Worm (Caenorhabditis elegans): ENCODE results near the gene F22E5.1.
A peak's percentile ranks its signal among the peaks of the same experiment; 100 is the strongest.

F22E5.1 gene

DNA sequence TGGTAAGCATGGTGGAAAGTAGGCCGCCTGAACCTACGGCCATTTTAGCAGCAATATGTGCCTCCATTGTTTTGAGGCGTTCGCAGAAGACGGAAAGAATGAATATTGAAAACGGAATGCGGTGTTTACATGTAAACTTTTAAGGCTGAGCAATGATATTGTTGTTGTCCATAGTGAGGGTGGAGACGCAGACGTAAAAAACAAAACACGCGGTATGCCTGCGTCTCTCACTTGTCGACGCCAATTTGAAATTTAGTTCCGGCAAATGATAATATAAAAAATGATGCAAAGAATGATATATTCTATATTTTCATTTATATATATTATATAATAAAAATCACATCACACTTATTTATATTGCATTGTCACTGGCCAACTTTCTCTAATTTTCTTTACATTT is 34.3 kb downstream of the F22E5.1 start, which contains the start of gene Y47G7B.2:
Y47G7B.2 (minus strand) TSS at position 143 of the 400 bp plus-strand sequence.
- TF ChIP-seq fkh-10 (GFP tag; optimal IDR thresholded peaks at IDR 0.05) (no peak), fos-1 (tag; optimal IDR thresholded peaks at IDR 0.05) (no peak), nhr-76 (tag; optimal IDR thresholded peaks at IDR 0.05) (no peak), snpc-4 (tag; optimal IDR thresholded peaks at IDR 0.05) (no peak), egl-5 (tag; optimal IDR thresholded peaks at IDR 0.05) (peak; percentile 15), elt-1 (tag; optimal IDR thresholded peaks at IDR 0.05) (no peak), nhr-43 (tag; optimal IDR thresholded peaks at IDR 0.05; ENCODE audit: poor library complexity, severe bottlenecking) (no peak), lin-39 (tag; optimal IDR thresholded peaks at IDR 0.05) (peak; percentile 16), tbx-2 (tag; optimal IDR thresholded peaks at IDR 0.05) (no peak), nfya-1 (tag; optimal IDR thresholded peaks at IDR 0.05; ENCODE audit: insufficient read depth) (no peak), nhr-237 (tag; optimal IDR thresholded peaks at IDR 0.05) (no peak), elt-2 (tag; optimal IDR thresholded peaks at IDR 0.05) (peak; percentile 23), R02D3.7 (tag; optimal IDR thresholded peaks at IDR 0.05) (no peak), sea-2 (GFP tag; optimal IDR thresholded peaks at IDR 0.05) (no peak)

DNA sequence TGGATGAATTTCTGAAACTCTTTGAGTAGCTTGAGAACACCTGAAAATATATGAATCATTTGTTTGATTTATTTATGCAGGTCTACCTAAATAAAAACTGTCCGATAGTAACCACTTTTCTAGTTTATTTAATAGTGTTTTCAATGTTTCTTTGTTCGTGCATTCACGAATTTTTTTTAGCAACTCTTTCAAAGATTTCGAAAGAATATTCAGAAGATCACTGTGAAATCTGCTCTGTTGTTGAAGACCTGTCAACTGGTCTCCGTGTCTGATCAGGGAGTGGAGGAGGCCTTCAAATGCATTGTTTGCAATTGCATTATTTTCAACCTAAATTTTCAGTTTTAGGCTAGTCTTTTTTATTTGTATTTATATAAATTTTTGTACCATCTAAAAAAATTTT is 36.4 kb downstream of the F22E5.1 start, which contains the start of gene T05A8.1:
T05A8.1 (minus strand) TSS at position 101 of the 400 bp plus-strand sequence.
- TF ChIP-seq ztf-11 (tag; optimal IDR thresholded peaks at IDR 0.05): no peak
- TF ChIP-seq egl-5 (tag; optimal IDR thresholded peaks at IDR 0.05): no peak
- TF ChIP-seq ZK546.5 (tag; optimal IDR thresholded peaks at IDR 0.05): no peak
- TF ChIP-seq nhr-28 (tag; optimal IDR thresholded peaks at IDR 0.05): no peak
- TF ChIP-seq ztf-4 (tag; optimal IDR thresholded peaks at IDR 0.05): no peak
- no peak for TF ChIP-seq nhr-237 (tag; optimal IDR thresholded peaks at IDR 0.05)
- no peak for TF ChIP-seq hmg-11 (tag; optimal IDR thresholded peaks at IDR 0.05)
- TF ChIP-seq unc-62 (GFP tag; optimal IDR thresholded peaks at IDR 0.05): no peak
- no peak for TF ChIP-seq fos-1 (tag; optimal IDR thresholded peaks at IDR 0.05)
- TF ChIP-seq fkh-2 (tag; optimal IDR thresholded peaks at IDR 0.05): no peak
- TF ChIP-seq ceh-28 (tag; optimal IDR thresholded peaks at IDR 0.05): no peak
- no peak for TF ChIP-seq daf-12 (tag; optimal IDR thresholded peaks at IDR 0.05)
- no peak for TF ChIP-seq mml-1 (tag; optimal IDR thresholded peaks at IDR 0.05)
- TF ChIP-seq elt-2 (tag; optimal IDR thresholded peaks at IDR 0.05): no peak
- TF ChIP-seq egl-27 (tag; optimal IDR thresholded peaks at IDR 0.05): no peak
- no peak for TF ChIP-seq fkh-10 (GFP tag; optimal IDR thresholded peaks at IDR 0.05)
- TF ChIP-seq nhr-77 (tag; optimal IDR thresholded peaks at IDR 0.05): no peak
- TF ChIP-seq ceh-16 (tag; optimal IDR thresholded peaks at IDR 0.05): no peak
- TF ChIP-seq pqm-1 (tag; optimal IDR thresholded peaks at IDR 0.05): no peak

ce11 chrII:2710919-2711318 is 37.3 kb downstream of the F22E5.1 start, which contains the start of gene T05A8.2:
Gene T05A8.2 (minus strand): TSS chrII:2711019.
- TF ChIP-seq elt-1 (tag; optimal IDR thresholded peaks at IDR 0.05) (no peak), eor-1 (tag; optimal IDR thresholded peaks at IDR 0.05) (no peak), pha-4 (tag; optimal IDR thresholded peaks at IDR 0.05) (no peak), nhr-43 (tag; optimal IDR thresholded peaks at IDR 0.05; ENCODE audit: poor library complexity, severe bottlenecking) (no peak), lin-39 (tag; optimal IDR thresholded peaks at IDR 0.05) (no peak), fos-1 (tag; optimal IDR thresholded peaks at IDR 0.05) (no peak), nhr-23 (tag; optimal IDR thresholded peaks at IDR 0.05) (no peak), skn-1 (tag; optimal IDR thresholded peaks at IDR 0.05) (no peak), fkh-2 (tag; optimal IDR thresholded peaks at IDR 0.05) (no peak), aly-2 (tag; optimal IDR thresholded peaks at IDR 0.05) (no peak), nhr-77 (tag; optimal IDR thresholded peaks at IDR 0.05) (no peak), nhr-11 (tag; optimal IDR thresholded peaks at IDR 0.05) (no peak), egl-5 (tag; optimal IDR thresholded peaks at IDR 0.05) (no peak), nhr-67 (tag; optimal IDR thresholded peaks at IDR 0.05) (no peak), nhr-28 (tag; optimal IDR thresholded peaks at IDR 0.05) (no peak)

- no peak for TF ChIP-seq elt-2 (tag; optimal IDR thresholded peaks at IDR 0.05)
- no peak for TF ChIP-seq elt-3 (tag; optimal IDR thresholded peaks at IDR 0.05)
- no peak for TF ChIP-seq ZK546.5 (tag; optimal IDR thresholded peaks at IDR 0.05)
- no peak for TF ChIP-seq nfya-1 (tag; optimal IDR thresholded peaks at IDR 0.05; ENCODE audit: insufficient read depth)
- no peak for TF ChIP-seq eor-1 (tag; optimal IDR thresholded peaks at IDR 0.05)
- TF ChIP-seq pqm-1 (tag; optimal IDR thresholded peaks at IDR 0.05): no peak
- TF ChIP-seq ztf-11 (tag; optimal IDR thresholded peaks at IDR 0.05): no peak
- TF ChIP-seq nhr-28 (tag; optimal IDR thresholded peaks at IDR 0.05): no peak
- no peak for TF ChIP-seq lin-39 (tag; optimal IDR thresholded peaks at IDR 0.05)
- TF ChIP-seq mdl-1 (tag; optimal IDR thresholded peaks at IDR 0.05): no peak
- no peak for TF ChIP-seq fkh-2 (tag; optimal IDR thresholded peaks at IDR 0.05)
- TF ChIP-seq nhr-76 (tag; optimal IDR thresholded peaks at IDR 0.05): no peak
- no peak for TF ChIP-seq ceh-28 (tag; optimal IDR thresholded peaks at IDR 0.05)
- no peak for TF ChIP-seq elt-1 (tag; optimal IDR thresholded peaks at IDR 0.05)
- no peak for TF ChIP-seq ceh-9 (tag; optimal IDR thresholded peaks at IDR 0.05)
- TF ChIP-seq zag-1 (tag; optimal IDR thresholded peaks at IDR 0.05): no peak
- no peak for TF ChIP-seq unc-39 (tag; optimal IDR thresholded peaks at IDR 0.05)
- TF ChIP-seq tbx-2 (tag; optimal IDR thresholded peaks at IDR 0.05): no peak
- TF ChIP-seq pha-4 (tag; optimal IDR thresholded peaks at IDR 0.05): no peak
- TF ChIP-seq nhr-67 (tag; optimal IDR thresholded peaks at IDR 0.05): no peak
Measured at ce11 chrII:2717335-2717734, 43.8 kb downstream of the F22E5.1 start, which contains the start of gene T05A8.3. Gene T05A8.3 (minus strand): TSS chrII:2717435.
